Worm (Caenorhabditis elegans) whole organism, L3 larva: ENCODE measurements around the gene tbc-6.

Source experiments
- R02D3.7 ChIP-seq: fragments of 150-350 bp; optimal IDR thresholded peaks from 2 replicates; lab custom pipeline; 2014; ENCODE audit warnings: missing biosample characterization, missing genetic modification characterization
- ZK546.5 ChIP-seq: sonication (generic microtip); optimal IDR thresholded peaks from 2 replicates; lab custom pipeline; 2017; ENCODE audit warnings: missing biosample characterization, missing genetic modification characterization
- aly-2 ChIP-seq: fragments of 150-350 bp; optimal IDR thresholded peaks from 2 replicates; lab custom pipeline; 2014; ENCODE audit warnings: missing biosample characterization, missing genetic modification characterization
- ama-1 ChIP-seq: fragments of 150-350 bp; optimal IDR thresholded peaks from 2 replicates; lab custom pipeline; 2018
- ceh-16 ChIP-seq: sonication (generic microtip); optimal IDR thresholded peaks from 2 replicates; lab custom pipeline; 2017; ENCODE audit warnings: missing biosample characterization, missing genetic modification characterization
- ceh-82 ChIP-seq: fragments of 150-350 bp; optimal IDR thresholded peaks from 2 replicates; lab custom pipeline; 2014; ENCODE audit warnings: missing biosample characterization, missing genetic modification characterization
- daf-12 ChIP-seq: fragments of 150-350 bp; optimal IDR thresholded peaks from 2 replicates; lab custom pipeline; 2014; ENCODE audit warnings: missing biosample characterization, missing genetic modification reagents, missing genetic modification characterization
- egl-27 ChIP-seq: sonication (generic microtip); optimal IDR thresholded peaks from 4 replicates; lab custom pipeline; 2017; ENCODE audit warnings: missing biosample characterization, missing genetic modification reagents, missing genetic modification characterization
- egl-5 ChIP-seq: fragments of 150-350 bp; optimal IDR thresholded peaks from 2 replicates; lab custom pipeline; 2017; ENCODE audit warnings: missing biosample characterization, missing genetic modification reagents, missing genetic modification characterization, inconsistent platforms
- elt-1 ChIP-seq: fragments of 150-350 bp; optimal IDR thresholded peaks from 2 replicates; lab custom pipeline; 2014; ENCODE audit warnings: missing biosample characterization, missing genetic modification characterization
- elt-2 ChIP-seq: sonication (generic microtip); optimal IDR thresholded peaks from 2 replicates; lab custom pipeline; 2016; ENCODE audit warnings: missing genetic modification reagents, mild to moderate bottlenecking, missing genetic modification characterization, missing compliant biosample characterization
- elt-3 ChIP-seq, 3 experiments: fragments of 150-350 bp in 1 of 3; sonication (generic microtip) in 2 of 3; optimal IDR thresholded peaks; 2 replicates in 2 of 3; 4 replicates in 1 of 3; lab custom pipeline; 2014 to 2017; ENCODE audit warnings: missing biosample characterization in 3 of 3, missing genetic modification characterization in 3 of 3
- fkh-10 ChIP-seq: sonication (generic microtip); optimal IDR thresholded peaks from 2 replicates; lab custom pipeline; 2017; ENCODE audit warnings: missing biosample characterization, missing genetic modification reagents, missing genetic modification characterization
- fkh-2 ChIP-seq: fragments of 150-350 bp; optimal IDR thresholded peaks from 2 replicates; lab custom pipeline; 2014; ENCODE audit warnings: missing biosample characterization, missing genetic modification reagents, missing genetic modification characterization
- jun-1 ChIP-seq: fragments of 150-350 bp; optimal IDR thresholded peaks from 2 replicates; lab custom pipeline; 2014; ENCODE audit warnings: missing biosample characterization, missing genetic modification reagents, missing genetic modification characterization
- lin-39 ChIP-seq: fragments of 150-350 bp; optimal IDR thresholded peaks from 2 replicates; lab custom pipeline; 2018; ENCODE audit warnings: missing biosample characterization, missing genetic modification reagents, missing genetic modification characterization
- lsy-12 ChIP-seq: sonication (generic microtip); optimal IDR thresholded peaks from 2 replicates; lab custom pipeline; 2016; ENCODE audit warnings: mild to moderate bottlenecking, missing genetic modification characterization, missing compliant biosample characterization
- mdl-1 ChIP-seq: fragments of 150-350 bp; optimal IDR thresholded peaks from 2 replicates; lab custom pipeline; 2014; ENCODE audit warnings: missing biosample characterization, missing genetic modification characterization
- mml-1 ChIP-seq: fragments of 150-350 bp; sonication (generic microtip); optimal IDR thresholded peaks from 3 replicates; lab custom pipeline; 2014; ENCODE audit warnings: missing biosample characterization, missing genetic modification characterization
- nfya-1 ChIP-seq: sonication (generic microtip); optimal IDR thresholded peaks from 2 replicates; lab custom pipeline; 2017; ENCODE audit warnings: missing genetic modification characterization, mild to moderate bottlenecking, missing compliant biosample characterization, antibody characterized with exemption, moderate library complexity; ENCODE audit not compliant: insufficient read depth
- nhr-11 ChIP-seq: fragments of 150-350 bp; optimal IDR thresholded peaks from 2 replicates; lab custom pipeline; 2014; ENCODE audit warnings: missing biosample characterization, missing genetic modification characterization
- nhr-12 ChIP-seq: fragments of 150-350 bp; optimal IDR thresholded peaks from 2 replicates; lab custom pipeline; 2014; ENCODE audit warnings: missing biosample characterization, missing genetic modification characterization
- nhr-23 ChIP-seq: fragments of 150-350 bp; optimal IDR thresholded peaks from 2 replicates; lab custom pipeline; 2014; ENCODE audit warnings: missing biosample characterization, missing genetic modification reagents, missing genetic modification characterization
- nhr-237 ChIP-seq: fragments of 150-350 bp; optimal IDR thresholded peaks from 2 replicates; lab custom pipeline; 2014; ENCODE audit warnings: missing biosample characterization, missing genetic modification characterization
- nhr-25 ChIP-seq: sonication (generic microtip); optimal IDR thresholded peaks from 2 replicates; lab custom pipeline; 2017; ENCODE audit warnings: missing biosample characterization, missing genetic modification characterization
- nhr-28 ChIP-seq: fragments of 150-350 bp; optimal IDR thresholded peaks from 2 replicates; lab custom pipeline; 2014; ENCODE audit warnings: missing biosample characterization, missing genetic modification characterization
- nhr-67 ChIP-seq: fragments of 150-350 bp; optimal IDR thresholded peaks from 2 replicates; lab custom pipeline; 2014; ENCODE audit warnings: missing biosample characterization, missing genetic modification characterization
- nhr-76 ChIP-seq: fragments of 150-350 bp; sonication (generic microtip); optimal IDR thresholded peaks from 5 replicates; lab custom pipeline; 2014; ENCODE audit warnings: missing biosample characterization, missing genetic modification characterization
- nhr-77 ChIP-seq: fragments of 150-350 bp; optimal IDR thresholded peaks from 2 replicates; lab custom pipeline; 2014; ENCODE audit warnings: missing biosample characterization, missing genetic modification characterization
- pha-4 ChIP-seq: fragments of 150-350 bp; optimal IDR thresholded peaks from 2 replicates; lab custom pipeline; 2014; ENCODE audit warnings: missing biosample characterization, missing genetic modification reagents, missing genetic modification characterization
- sea-2 ChIP-seq: fragments of 150-350 bp; sonication (generic microtip); optimal IDR thresholded peaks from 4 replicates; lab custom pipeline; 2014; ENCODE audit warnings: missing biosample characterization, missing genetic modification reagents, missing genetic modification characterization
- skn-1 ChIP-seq: fragments of 150-350 bp; optimal IDR thresholded peaks from 2 replicates; lab custom pipeline; 2014; ENCODE audit warnings: missing biosample characterization, missing genetic modification characterization
- snpc-4 ChIP-seq: fragments of 150-350 bp; optimal IDR thresholded peaks from 2 replicates; lab custom pipeline; 2014; ENCODE audit warnings: missing biosample characterization, missing genetic modification characterization
- tbx-2 ChIP-seq: sonication (generic microtip); optimal IDR thresholded peaks from 2 replicates; lab custom pipeline; 2016; ENCODE audit warnings: mild to moderate bottlenecking, missing genetic modification characterization, missing compliant biosample characterization
- unc-39 ChIP-seq: sonication (generic microtip); optimal IDR thresholded peaks from 4 replicates; lab custom pipeline; 2017; ENCODE audit warnings: missing biosample characterization, missing genetic modification characterization
- unc-62 ChIP-seq: fragments of 150-350 bp; sonication (generic microtip); optimal IDR thresholded peaks from 4 replicates; lab custom pipeline; 2014; ENCODE audit warnings: missing biosample characterization, missing genetic modification reagents, missing genetic modification characterization
- ztf-11 ChIP-seq: fragments of 150-350 bp; optimal IDR thresholded peaks from 2 replicates; lab custom pipeline; 2014; ENCODE audit warnings: missing biosample characterization, missing genetic modification characterization
- ztf-4 ChIP-seq: fragments of 150-350 bp; optimal IDR thresholded peaks from 2 replicates; lab custom pipeline; 2014; ENCODE audit warnings: missing biosample characterization, missing genetic modification characterization

The tbc-6 gene

ce11 chrII:6838270-6838878, 9.6 kb upstream of the tbc-6 start:
- peak; percentile 86 for TF ChIP-seq egl-27 (tag; lab: Kevin White, UChicago)
- no peak for TF ChIP-seq ztf-4
- no peak for TF ChIP-seq aly-2 (tag; lab: Kevin White, UChicago)
- no peak for TF ChIP-seq sea-2 (GFP tag; lab: Kevin White, UChicago)
- peak; percentile 38 for TF ChIP-seq tbx-2 (tag; lab: Kevin White, UChicago)
- no peak for TF ChIP-seq nhr-77 (tag; lab: Kevin White, UChicago)
- peak; percentile 72 for TF ChIP-seq lin-39 (tag; lab: Kevin White, UChicago)
- TF ChIP-seq ztf-11 (tag; lab: Kevin White, UChicago) = peak; percentile 12
- no peak for TF ChIP-seq egl-5 (tag; lab: Kevin White, UChicago)
- no peak for TF ChIP-seq snpc-4 (tag; lab: Kevin White, UChicago)
- no peak for TF ChIP-seq R02D3.7
- TF ChIP-seq nhr-12 (tag; lab: Kevin White, UChicago) = no peak
- TF ChIP-seq lsy-12 = no peak
- TF ChIP-seq ceh-16 (tag; lab: Kevin White, UChicago) = no peak
- no peak for TF ChIP-seq elt-2 (tag; lab: Kevin White, UChicago)
- TF ChIP-seq nhr-11 = no peak
- TF ChIP-seq unc-39 (tag; lab: Kevin White, UChicago) = peak; percentile 18
- no peak for TF ChIP-seq mml-1 (tag; lab: Kevin White, UChicago)
- no peak for TF ChIP-seq fkh-2 (tag; lab: Kevin White, UChicago)
- no peak for TF ChIP-seq daf-12 (tag; lab: Kevin White, UChicago)
- peak; percentile 41 for TF ChIP-seq nfya-1
- TF ChIP-seq nhr-23 (tag; lab: Kevin White, UChicago) = no peak
- TF ChIP-seq ama-1 (lab: Kevin White, UChicago) = no peak
- TF ChIP-seq jun-1 (tag; lab: Kevin White, UChicago) = no peak
- TF ChIP-seq nhr-67 (tag; lab: Kevin White, UChicago) = no peak
- TF ChIP-seq nhr-28 = no peak
- TF ChIP-seq ceh-82 = no peak
- TF ChIP-seq elt-1 = no peak
- TF ChIP-seq elt-3 (tag; optimal IDR thresholded peaks at IDR 0.05; lab: Kevin White, UChicago) = no peak
- no peak for TF ChIP-seq fkh-10
- TF ChIP-seq mdl-1 (tag; lab: Kevin White, UChicago) = no peak
- TF ChIP-seq unc-62 (GFP tag; lab: Kevin White, UChicago) = peak; percentile 94
- TF ChIP-seq skn-1 (tag; lab: Kevin White, UChicago) = no peak
- TF ChIP-seq nhr-25 (tag; lab: Kevin White, UChicago) = no peak

ce11 chrII:6838977-6839376, 8.9 kb upstream of the tbc-6 start:
- TF ChIP-seq unc-39 (tag; lab: Kevin White, UChicago) (no peak), tbx-2 (tag; lab: Kevin White, UChicago) (peak; percentile 26), nhr-237 (tag; lab: Kevin White, UChicago) (no peak), lin-39 (tag; lab: Kevin White, UChicago) (peak; percentile 75), elt-2 (tag; lab: Kevin White, UChicago) (peak; percentile 39), unc-62 (GFP tag; lab: Kevin White, UChicago) (peak; percentile 40), nfya-1 (peak; percentile 64), elt-1 (peak; percentile 42)

- TF ChIP-seq tbx-2 (tag; lab: Kevin White, UChicago) (no peak), pha-4 (peak; percentile 85)
- TF ChIP-seq, all 47 proteins: peak for 1
These were observed 7.3 kb upstream of the tbc-6 start for ce11 chrII:6840663-6841062.

ce11 chrII:6841102-6841501, 6.8 kb upstream of the tbc-6 start:
- TF ChIP-seq elt-2 (tag; lab: Kevin White, UChicago) (peak; percentile 28), aly-2 (tag; lab: Kevin White, UChicago) (no peak), nhr-28 (no peak), ceh-16 (tag; lab: Kevin White, UChicago) (no peak), lsy-12 (no peak), nhr-76 (no peak), nhr-25 (tag; lab: Kevin White, UChicago) (no peak), egl-5 (tag; lab: Kevin White, UChicago) (peak; percentile 89), jun-1 (tag; lab: Kevin White, UChicago) (no peak), unc-62 (GFP tag; lab: Kevin White, UChicago) (no peak), ZK546.5 (tag; lab: Kevin White, UChicago) (no peak), egl-27 (tag; lab: Kevin White, UChicago) (peak; percentile 59), nhr-12 (tag; lab: Kevin White, UChicago) (no peak)
